Fruit fly (Drosophila melanogaster) whole organism, embryonic: ENCODE data around the gene CG8097.
A peak's percentile ranks its signal among the peaks of the same experiment; 100 is the strongest.

Experiments
- CG11247 ChIP-seq: fragments of 200-800 bp; sonication (Bioruptor generic); IDR thresholded peaks from 2 replicates; pipeline ENCODE4 v1.3.6; 2022; ENCODE audit warnings: missing biosample characterization, missing genetic modification characterization
- CG1233 ChIP-seq: fragments of 200-800 bp; sonication (Bioruptor generic); optimal IDR thresholded peaks from 4 replicates; lab custom pipeline; 2018; ENCODE audit warnings: missing biosample characterization, mild to moderate bottlenecking, missing genetic modification characterization
- CG12391 ChIP-seq: fragments of 200-800 bp; sonication (Bioruptor generic); optimal IDR thresholded peaks from 3 replicates; lab custom pipeline; 2018; ENCODE audit warnings: missing biosample characterization, mild to moderate bottlenecking, missing genetic modification characterization, moderate library complexity
- CG12744 ChIP-seq: fragments of 200-800 bp; sonication (Bioruptor generic); optimal IDR thresholded peaks from 2 replicates; lab custom pipeline; 2016; ENCODE audit warnings: missing biosample characterization, missing genetic modification characterization
- CG13624 ChIP-seq: fragments of 200-800 bp; sonication (Bioruptor generic); optimal IDR thresholded peaks from 2 replicates; lab custom pipeline; 2016; ENCODE audit warnings: missing biosample characterization, missing genetic modification characterization
- CG13775 ChIP-seq: fragments of 200-800 bp; sonication (Bioruptor generic); optimal IDR thresholded peaks from 3 replicates; lab custom pipeline; 2017; ENCODE audit warnings: missing biosample characterization, mild to moderate bottlenecking, missing genetic modification characterization
- CG13894 ChIP-seq: fragments of 200-800 bp; sonication (Bioruptor generic); optimal IDR thresholded peaks from 3 replicates; lab custom pipeline; 2018; ENCODE audit warnings: missing biosample characterization, mild to moderate bottlenecking, missing genetic modification characterization, moderate library complexity
- CG14965 ChIP-seq: fragments of 200-800 bp; sonication (Bioruptor generic); optimal IDR thresholded peaks from 2 replicates; lab custom pipeline; 2016; ENCODE audit warnings: missing biosample characterization, missing genetic modification characterization, borderline replicate concordance
- CG1602 ChIP-seq: fragments of 200-800 bp; sonication (Bioruptor generic); optimal IDR thresholded peaks from 3 replicates; lab custom pipeline; 2016; ENCODE audit warnings: missing biosample characterization, missing genetic modification characterization
- CG17802 ChIP-seq: fragments of 200-800 bp; sonication (Bioruptor generic); optimal IDR thresholded peaks from 2 replicates; lab custom pipeline; 2018; ENCODE audit warnings: missing biosample characterization, mild to moderate bottlenecking, missing genetic modification characterization, moderate library complexity
- CG17912 ChIP-seq: fragments of 200-800 bp; sonication (Bioruptor generic); optimal IDR thresholded peaks from 2 replicates; lab custom pipeline; 2018; ENCODE audit warnings: missing biosample characterization, mild to moderate bottlenecking, missing genetic modification characterization
- CG2129 ChIP-seq: fragments of 200-800 bp; sonication (Bioruptor generic); IDR thresholded peaks from 2 replicates; pipeline ENCODE4 v1.3.6; 2022; ENCODE audit warnings: missing biosample characterization, missing genetic modification characterization; ENCODE audit not compliant: partially characterized antibody
- CG30431 ChIP-seq: fragments of 200-800 bp; sonication (Bioruptor generic); optimal IDR thresholded peaks from 2 replicates; lab custom pipeline; 2017; ENCODE audit warnings: missing biosample characterization, missing genetic modification characterization
- CG6272 ChIP-seq: fragments of 200-800 bp; sonication (Bioruptor generic); IDR thresholded peaks from 2 replicates; pipeline ENCODE4 v1.3.6; 2022; ENCODE audit warnings: missing biosample characterization, missing genetic modification characterization
- CG7928 ChIP-seq: fragments of 200-800 bp; sonication (Bioruptor generic); optimal IDR thresholded peaks from 2 replicates; lab custom pipeline; 2017; ENCODE audit warnings: missing biosample characterization, mild to moderate bottlenecking, missing genetic modification characterization
- CHES-1-like ChIP-seq: fragments of 200-800 bp; sonication (Bioruptor generic); optimal IDR thresholded peaks from 2 replicates; lab custom pipeline; 2016; ENCODE audit warnings: missing biosample characterization, missing genetic modification characterization
- Camta ChIP-seq: fragments of 200-800 bp; sonication (Bioruptor generic); optimal IDR thresholded peaks from 2 replicates; lab custom pipeline; 2016; ENCODE audit warnings: missing biosample characterization, missing genetic modification characterization
- D19A ChIP-seq: fragments of 200-800 bp; optimal IDR thresholded peaks from 3 replicates; lab custom pipeline; 2019; ENCODE audit warnings: missing biosample characterization, mild to moderate bottlenecking, missing genetic modification characterization, moderate library complexity
- Dbx ChIP-seq: fragments of 200-800 bp; sonication (Bioruptor generic); IDR thresholded peaks from 3 replicates; pipeline ENCODE4 v1.3.6; 2022; ENCODE audit warnings: missing biosample characterization, missing genetic modification characterization
- Dip2 ChIP-seq: fragments of 200-800 bp; sonication (Bioruptor generic); IDR thresholded peaks from 2 replicates; pipeline ENCODE4 v1.3.6; 2022; ENCODE audit warnings: missing biosample characterization, missing genetic modification characterization
- Drgx ChIP-seq: fragments of 200-800 bp; sonication (Bioruptor generic); IDR thresholded peaks from 2 replicates; pipeline ENCODE4 v1.3.6; 2022; ENCODE audit warnings: missing biosample characterization, missing genetic modification characterization
- E2f1 ChIP-seq: fragments of 200-800 bp; sonication (Bioruptor generic); IDR thresholded peaks from 2 replicates; pipeline ENCODE4 v1.3.6; 2022; ENCODE audit warnings: missing biosample characterization, missing genetic modification characterization
- Gsc ChIP-seq: fragments of 200-800 bp; sonication (Bioruptor generic); IDR thresholded peaks from 2 replicates; pipeline ENCODE4 v1.3.6; 2022; ENCODE audit warnings: missing biosample characterization, missing genetic modification characterization
- Gug ChIP-seq: fragments of 200-800 bp; sonication (Bioruptor generic); IDR thresholded peaks from 4 replicates; pipeline ENCODE4 v1.3.6; 2022; ENCODE audit warnings: missing biosample characterization, missing genetic modification characterization
- Hr51 ChIP-seq, 2 experiments: fragments of 200-800 bp; sonication (Bioruptor generic); optimal IDR thresholded peaks; 2 replicates in 1 of 2; 3 replicates in 1 of 2; lab custom pipeline; 2016 to 2018; ENCODE audit warnings: missing biosample characterization in 2 of 2, missing genetic modification characterization in 2 of 2, mild to moderate bottlenecking in 1 of 2, moderate library complexity in 1 of 2
- Hsf ChIP-seq: fragments of 200-800 bp; sonication (Bioruptor generic); optimal IDR thresholded peaks from 3 replicates; lab custom pipeline; 2016; ENCODE audit warnings: missing biosample characterization, missing genetic modification characterization
- Lpt ChIP-seq: fragments of >200 bp; optimal IDR thresholded peaks from 2 replicates; lab custom pipeline; 2018; ENCODE audit warnings: missing biosample characterization, missing genetic modification characterization
- MESR4 ChIP-seq: fragments of 200-800 bp; sonication (Bioruptor generic); optimal IDR thresholded peaks from 2 replicates; lab custom pipeline; 2018; ENCODE audit warnings: missing biosample characterization, mild to moderate bottlenecking, missing genetic modification characterization, moderate library complexity
- NK7.1 ChIP-seq: fragments of 200-800 bp; sonication (Bioruptor generic); optimal IDR thresholded peaks from 3 replicates; lab custom pipeline; 2016; ENCODE audit warnings: missing biosample characterization, missing genetic modification characterization
- Neu2 ChIP-seq: fragments of 200-800 bp; sonication (Bioruptor generic); optimal IDR thresholded peaks from 3 replicates; lab custom pipeline; 2016; ENCODE audit warnings: missing biosample characterization, missing genetic modification characterization, borderline replicate concordance
- Nf-YC ChIP-seq: fragments of 200-800 bp; optimal IDR thresholded peaks from 3 replicates; lab custom pipeline; 2019; ENCODE audit warnings: missing biosample characterization, mild to moderate bottlenecking, missing genetic modification characterization, moderate library complexity
- Pdp1 ChIP-seq, 2 experiments: fragments of 200-800 bp; sonication (Bioruptor generic); optimal IDR thresholded peaks; 3 replicates each; lab custom pipeline; 2016; ENCODE audit warnings: missing biosample characterization in 2 of 2, missing genetic modification characterization in 2 of 2, mild to moderate bottlenecking in 1 of 2, moderate library complexity in 1 of 2
- Sry-β ChIP-seq: fragments of 200-800 bp; sonication (Bioruptor generic); optimal IDR thresholded peaks from 2 replicates; lab custom pipeline; 2018; ENCODE audit warnings: missing biosample characterization, mild to moderate bottlenecking, missing genetic modification characterization, moderate library complexity
- Stat92E ChIP-seq, 3 experiments: fragments of >200 bp in 2 of 3; fragments of 200-800 bp in 1 of 3; sonication (Bioruptor generic) in 1 of 3; optimal IDR thresholded peaks; 2 replicates each; lab custom pipeline; 2017 to 2019; ENCODE audit warnings: missing biosample characterization in 3 of 3, missing genetic modification characterization in 3 of 3, mild to moderate bottlenecking in 1 of 3, moderate library complexity in 1 of 3
- ap ChIP-seq: fragments of 200-800 bp; sonication (Bioruptor generic); IDR thresholded peaks from 2 replicates; pipeline ENCODE4 v1.3.6; 2022; ENCODE audit warnings: missing biosample characterization, missing genetic modification characterization
- az2 ChIP-seq: fragments of 200-800 bp; sonication (Bioruptor generic); optimal IDR thresholded peaks from 3 replicates; lab custom pipeline; 2016; ENCODE audit warnings: missing biosample characterization, missing genetic modification characterization
- danr ChIP-seq: fragments of 200-800 bp; sonication (Bioruptor generic); IDR thresholded peaks from 2 replicates; pipeline ENCODE4 v1.3.6; 2022; ENCODE audit warnings: missing biosample characterization, missing genetic modification characterization
- dm ChIP-seq: fragments of 200-800 bp; sonication (Bioruptor generic); optimal IDR thresholded peaks from 3 replicates; lab custom pipeline; 2016; ENCODE audit warnings: missing biosample characterization, missing genetic modification characterization
- ems ChIP-seq: fragments of 200-800 bp; sonication (Bioruptor generic); optimal IDR thresholded peaks from 3 replicates; lab custom pipeline; 2016; ENCODE audit warnings: missing biosample characterization, missing genetic modification characterization
- exex ChIP-seq: fragments of 200-800 bp; sonication (Bioruptor generic); optimal IDR thresholded peaks from 4 replicates; lab custom pipeline; 2018; ENCODE audit warnings: missing biosample characterization, mild to moderate bottlenecking, missing genetic modification characterization, moderate library complexity
- h ChIP-seq: fragments of >200 bp; optimal IDR thresholded peaks from 2 replicates; lab custom pipeline; 2017
- mld ChIP-seq: fragments of 200-800 bp; sonication (Bioruptor generic); IDR thresholded peaks from 3 replicates; pipeline ENCODE4 v1.3.6; 2022; ENCODE audit warnings: missing biosample characterization, missing genetic modification characterization; ENCODE audit not compliant: partially characterized antibody
- nerfin-2 ChIP-seq: fragments of 200-800 bp; sonication (Bioruptor generic); IDR thresholded peaks from 2 replicates; pipeline ENCODE4 v1.3.6; 2022; ENCODE audit warnings: missing biosample characterization, missing genetic modification characterization; ENCODE audit not compliant: partially characterized antibody
- nom ChIP-seq: fragments of 200-800 bp; sonication (Bioruptor generic); optimal IDR thresholded peaks from 2 replicates; lab custom pipeline; 2017; ENCODE audit warnings: missing biosample characterization, missing genetic modification characterization, mild to moderate bottlenecking, moderate library complexity, missing genetic modification reagents
- odd ChIP-seq: fragments of 200-800 bp; sonication (Bioruptor generic); optimal IDR thresholded peaks from 2 replicates; lab custom pipeline; 2017; ENCODE audit warnings: missing biosample characterization, mild to moderate bottlenecking, missing genetic modification characterization
- row ChIP-seq: fragments of 200-800 bp; sonication (Bioruptor generic); IDR thresholded peaks from 3 replicates; pipeline ENCODE4 v1.3.6; 2022; ENCODE audit warnings: missing biosample characterization, missing genetic modification characterization
- shn ChIP-seq: fragments of 200-800 bp; sonication (Bioruptor generic); optimal IDR thresholded peaks from 3 replicates; lab custom pipeline; 2016; ENCODE audit warnings: missing biosample characterization, missing genetic modification characterization
- sisA ChIP-seq: fragments of 200-800 bp; sonication (Bioruptor generic); IDR thresholded peaks from 2 replicates; pipeline ENCODE4 v1.3.6; 2022; ENCODE audit warnings: missing biosample characterization, missing genetic modification characterization
- sr ChIP-seq: fragments of 200-800 bp; sonication (Bioruptor generic); IDR thresholded peaks from 3 replicates; pipeline ENCODE4 v1.3.6; 2022; ENCODE audit warnings: missing biosample characterization, missing genetic modification characterization
- vfl ChIP-seq: fragments of 200-800 bp; sonication (Bioruptor generic); optimal IDR thresholded peaks from 2 replicates; lab custom pipeline; 2016; ENCODE audit warnings: missing biosample characterization, missing genetic modification characterization

The CG8097 gene

dm6 chrX:15593477-15594229 is 10.7 kb downstream of the CG8097 start, which contains the start of gene Chsy (continued):
- TF ChIP-seq CG1602 (GFP tag; lab: Kevin White, UChicago): no peak
- TF ChIP-seq Drgx (GFP tag; lab: Robert Waterston, UW): no peak
- no peak for TF ChIP-seq sr (GFP tag; lab: Robert Waterston, UW)
- no peak for TF ChIP-seq danr (GFP tag; lab: Robert Waterston, UW)
- no peak for TF ChIP-seq odd (GFP tag; lab: Kevin White, UChicago)
- no peak for TF ChIP-seq h
- TF ChIP-seq Gsc (GFP tag; lab: Robert Waterston, UW): no peak
- no peak for TF ChIP-seq E2f1 (GFP tag; lab: Robert Waterston, UW)
- no peak for TF ChIP-seq CG30431 (GFP tag; lab: Kevin White, UChicago)
- TF ChIP-seq ems (GFP tag; lab: Kevin White, UChicago): no peak
- TF ChIP-seq NK7.1 (GFP tag; lab: Kevin White, UChicago): no peak
- no peak for TF ChIP-seq CG13624
- TF ChIP-seq CG1233: no peak
- peak; percentile 49; the same call in 1 of the 4 replicates for TF ChIP-seq Gug (GFP tag; lab: Robert Waterston, UW)
- no peak for TF ChIP-seq exex
- peak; percentile 26 for TF ChIP-seq Nf-YC (tag; lab: Kevin White, UChicago)
- TF ChIP-seq Camta (GFP tag; lab: Kevin White, UChicago): no peak
- TF ChIP-seq Dip2 (GFP tag; lab: Robert Waterston, UW): no peak
- TF ChIP-seq mld (GFP tag; lab: Robert Waterston, UW): no peak
- peak; percentile 6 for TF ChIP-seq CG13775 (GFP tag; lab: Kevin White, UChicago)
- TF ChIP-seq CG17912 (GFP tag; lab: Kevin White, UChicago): no peak
- no peak for TF ChIP-seq ap (GFP tag; lab: Robert Waterston, UW)
- no peak for TF ChIP-seq Pdp1 (GFP tag; optimal IDR thresholded peaks at IDR 0.05; lab: Kevin White, UChicago)
- TF ChIP-seq CG14965: no peak
- TF ChIP-seq CG7928 (GFP tag; lab: Kevin White, UChicago): no peak
- no peak for TF ChIP-seq CG11247 (GFP tag; lab: Robert Waterston, UW)
- peak in 1 of 2 experiments; percentile 10 for TF ChIP-seq Hr51 (GFP tag; optimal IDR thresholded peaks at IDR 0.05; lab: Kevin White, UChicago)
- TF ChIP-seq CG2129 (GFP tag; lab: Robert Waterston, UW): no peak
- no peak for TF ChIP-seq CG17802 (tag; lab: Kevin White, UChicago)
- peak; percentile 31 for TF ChIP-seq CG12391 (tag; lab: Kevin White, UChicago)
- no peak for TF ChIP-seq CHES-1-like (GFP tag; lab: Kevin White, UChicago)
- TF ChIP-seq Hsf: no peak
- TF ChIP-seq Sry-β: peak; percentile 92
- TF ChIP-seq az2 (GFP tag; lab: Kevin White, UChicago): no peak
- TF ChIP-seq dm: no peak
- TF ChIP-seq CG6272 (GFP tag; lab: Robert Waterston, UW): no peak
- TF ChIP-seq Dbx (GFP tag; lab: Robert Waterston, UW): 0 out of 3 replicates have a peak, but pooled peaks have one; percentile 11
- TF ChIP-seq vfl (GFP tag; lab: Kevin White, UChicago): no peak
- TF ChIP-seq sisA (GFP tag; lab: Robert Waterston, UW): no peak
- peak; percentile 80 for TF ChIP-seq row (GFP tag; lab: Robert Waterston, UW)
- TF ChIP-seq Lpt (GFP tag; lab: Kevin White, UChicago): no peak
- no peak for TF ChIP-seq nerfin-2 (GFP tag; lab: Robert Waterston, UW)
- no peak for TF ChIP-seq MESR4 (GFP tag; lab: Kevin White, UChicago)
- TF ChIP-seq shn (GFP tag; lab: Kevin White, UChicago): no peak
- no peak for TF ChIP-seq Stat92E (GFP tag; optimal IDR thresholded peaks at IDR 0.05; lab: Kevin White, UChicago)
- no peak for TF ChIP-seq CG12744 (GFP tag; lab: Kevin White, UChicago)
- TF ChIP-seq Neu2: no peak
- peak; percentile 1 for TF ChIP-seq nom (GFP tag; lab: Kevin White, UChicago)
- no peak for TF ChIP-seq D19A (tag; lab: Kevin White, UChicago)
- no peak for TF ChIP-seq CG13894 (tag; lab: Kevin White, UChicago)
